Fruit fly (Drosophila melanogaster) whole organism, embryonic: Measurements from ENCODE around the gene Klp67A.
A peak's percentile ranks its signal among the peaks of the same experiment; 100 is the strongest.

Experiments
- ATbp ChIP-seq: fragments of 200-800 bp; sonication (Bioruptor generic); optimal IDR thresholded peaks from 2 replicates; lab custom pipeline; 2017; ENCODE audit warnings: missing biosample characterization, mild to moderate bottlenecking, missing genetic modification characterization, missing genetic modification reagents
- Abd-B ChIP-seq: fragments of 200-800 bp; sonication (Bioruptor generic); optimal IDR thresholded peaks from 2 replicates; lab custom pipeline; 2018; ENCODE audit warnings: missing biosample characterization, mild to moderate bottlenecking, missing genetic modification characterization, moderate library complexity
- Aef1 ChIP-seq: fragments of 200-800 bp; sonication (Bioruptor generic); IDR thresholded peaks from 3 replicates; pipeline ENCODE4 v1.3.6; 2022; ENCODE audit warnings: missing biosample characterization, missing genetic modification characterization
- Asciz ChIP-seq: fragments of 200-800 bp; sonication (Bioruptor generic); optimal IDR thresholded peaks from 2 replicates; lab custom pipeline; 2017; ENCODE audit warnings: missing biosample characterization, mild to moderate bottlenecking, missing genetic modification characterization, missing genetic modification reagents
- BtbVII ChIP-seq: fragments of 200-800 bp; sonication (Bioruptor generic); optimal IDR thresholded peaks from 3 replicates; lab custom pipeline; 2017; ENCODE audit warnings: missing biosample characterization, mild to moderate bottlenecking, missing genetic modification characterization
- CG10431 ChIP-seq: fragments of 200-800 bp; sonication (Bioruptor generic); optimal IDR thresholded peaks from 3 replicates; lab custom pipeline; 2018; ENCODE audit warnings: missing biosample characterization, mild to moderate bottlenecking, missing genetic modification characterization
- CG11456 ChIP-seq: fragments of 200-800 bp; sonication (Bioruptor generic); IDR thresholded peaks from 3 replicates; pipeline ENCODE4 v1.3.6; 2022; ENCODE audit warnings: missing biosample characterization, missing genetic modification characterization
- CG11504 ChIP-seq: fragments of 200-800 bp; sonication (Bioruptor generic); optimal IDR thresholded peaks from 3 replicates; lab custom pipeline; 2019; ENCODE audit warnings: missing biosample characterization, mild to moderate bottlenecking, missing genetic modification characterization, moderate library complexity
- CG12299 ChIP-seq: fragments of 200-800 bp; sonication (Bioruptor generic); optimal IDR thresholded peaks from 2 replicates; lab custom pipeline; 2018; ENCODE audit warnings: missing biosample characterization, mild to moderate bottlenecking, missing genetic modification characterization
- CG13624 ChIP-seq: fragments of 200-800 bp; sonication (Bioruptor generic); optimal IDR thresholded peaks from 2 replicates; lab custom pipeline; 2016; ENCODE audit warnings: missing biosample characterization, missing genetic modification characterization
- CG14965 ChIP-seq: fragments of 200-800 bp; sonication (Bioruptor generic); optimal IDR thresholded peaks from 2 replicates; lab custom pipeline; 2016; ENCODE audit warnings: missing biosample characterization, missing genetic modification characterization, borderline replicate concordance
- CG15269 ChIP-seq: fragments of 200-800 bp; sonication (Bioruptor generic); optimal IDR thresholded peaks from 2 replicates; lab custom pipeline; 2018; ENCODE audit warnings: missing biosample characterization, mild to moderate bottlenecking, missing genetic modification characterization, moderate library complexity
- CG2120 ChIP-seq: fragments of 200-800 bp; sonication (Bioruptor generic); optimal IDR thresholded peaks from 3 replicates; lab custom pipeline; 2016; ENCODE audit warnings: missing biosample characterization, missing genetic modification characterization
- CG32532 ChIP-seq: fragments of 200-800 bp; sonication (Bioruptor generic); IDR thresholded peaks from 2 replicates; pipeline ENCODE4 v1.3.6; 2022; ENCODE audit warnings: missing biosample characterization, missing genetic modification characterization
- CG3281 ChIP-seq: fragments of 200-800 bp; sonication (Bioruptor generic); optimal IDR thresholded peaks from 3 replicates; lab custom pipeline; 2017; ENCODE audit warnings: missing biosample characterization, mild to moderate bottlenecking, missing genetic modification characterization
- CG4424 ChIP-seq: fragments of 200-800 bp; sonication (Bioruptor generic); optimal IDR thresholded peaks from 3 replicates; lab custom pipeline; 2016; ENCODE audit warnings: missing biosample characterization, missing genetic modification characterization
- CG6765 ChIP-seq: fragments of 200-800 bp; sonication (Bioruptor generic); optimal IDR thresholded peaks from 3 replicates; lab custom pipeline; 2017; ENCODE audit warnings: missing biosample characterization, mild to moderate bottlenecking, missing genetic modification characterization
- CG7372 ChIP-seq: fragments of 200-800 bp; sonication (Bioruptor generic); IDR thresholded peaks from 2 replicates; pipeline ENCODE4 v1.3.6; 2022; ENCODE audit warnings: missing biosample characterization, missing genetic modification characterization
- CG9437 ChIP-seq: fragments of 200-800 bp; sonication (Bioruptor generic); optimal IDR thresholded peaks from 2 replicates; lab custom pipeline; 2018; ENCODE audit warnings: missing biosample characterization, mild to moderate bottlenecking, missing genetic modification characterization
- Dp ChIP-seq: fragments of 200-800 bp; sonication (Bioruptor generic); optimal IDR thresholded peaks from 2 replicates; lab custom pipeline; 2018; ENCODE audit warnings: missing biosample characterization, mild to moderate bottlenecking, missing genetic modification characterization, moderate library complexity
- E2f2 ChIP-seq: fragments of 200-800 bp; sonication (Bioruptor generic); IDR thresholded peaks from 2 replicates; pipeline ENCODE4 v1.3.6; 2022; ENCODE audit warnings: missing biosample characterization, missing genetic modification characterization
- Fer3 ChIP-seq: fragments of 200-800 bp; sonication (Bioruptor generic); optimal IDR thresholded peaks from 2 replicates; lab custom pipeline; 2018; ENCODE audit warnings: missing biosample characterization, mild to moderate bottlenecking, missing genetic modification characterization, moderate library complexity
- HHEX ChIP-seq: fragments of 200-800 bp; sonication (Bioruptor generic); optimal IDR thresholded peaks from 3 replicates; lab custom pipeline; 2017; ENCODE audit warnings: missing biosample characterization, mild to moderate bottlenecking, missing genetic modification characterization, missing genetic modification reagents
- Hr3 ChIP-seq: fragments of 200-800 bp; sonication (Bioruptor generic); optimal IDR thresholded peaks from 3 replicates; lab custom pipeline; 2016; ENCODE audit warnings: missing biosample characterization, missing genetic modification characterization
- MTF-1 ChIP-seq: fragments of 200-800 bp; sonication (Bioruptor generic); optimal IDR thresholded peaks from 2 replicates; lab custom pipeline; 2018; ENCODE audit warnings: missing biosample characterization, mild to moderate bottlenecking, missing genetic modification characterization, borderline replicate concordance
- Meics ChIP-seq: fragments of 200-800 bp; sonication (Bioruptor generic); optimal IDR thresholded peaks from 2 replicates; lab custom pipeline; 2017; ENCODE audit warnings: missing biosample characterization, mild to moderate bottlenecking, missing genetic modification characterization
- PHDP ChIP-seq: fragments of 200-800 bp; sonication (Bioruptor generic); optimal IDR thresholded peaks from 3 replicates; lab custom pipeline; 2018; ENCODE audit warnings: missing biosample characterization, mild to moderate bottlenecking, missing genetic modification characterization, moderate library complexity
- Rfx ChIP-seq: fragments of 200-800 bp; sonication (Bioruptor generic); IDR thresholded peaks from 2 replicates; pipeline ENCODE4 v1.3.6; 2022; ENCODE audit warnings: missing biosample characterization, missing genetic modification characterization
- Sox100B ChIP-seq: fragments of 200-800 bp; sonication (Bioruptor generic); optimal IDR thresholded peaks from 3 replicates; lab custom pipeline; 2018; ENCODE audit warnings: missing biosample characterization, mild to moderate bottlenecking, missing genetic modification characterization
- TFAM ChIP-seq: fragments of 200-800 bp; sonication (Bioruptor generic); optimal IDR thresholded peaks from 2 replicates; lab custom pipeline; 2017; ENCODE audit warnings: missing biosample characterization, missing genetic modification characterization, inconsistent platforms
- bowl ChIP-seq: fragments of 200-800 bp; sonication (Bioruptor generic); IDR thresholded peaks from 2 replicates; pipeline ENCODE4 v1.3.6; 2022; ENCODE audit warnings: missing biosample characterization, missing genetic modification characterization
- caup ChIP-seq: fragments of 200-800 bp; sonication (Bioruptor generic); optimal IDR thresholded peaks from 3 replicates; lab custom pipeline; 2017; ENCODE audit warnings: missing biosample characterization, mild to moderate bottlenecking, missing genetic modification characterization, moderate library complexity; ENCODE audit not compliant: severe bottlenecking
- chinmo ChIP-seq: fragments of 200-800 bp; sonication (Bioruptor generic); IDR thresholded peaks from 4 replicates; pipeline ENCODE4 v1.3.6; 2022; ENCODE audit warnings: missing biosample characterization, missing genetic modification characterization; ENCODE audit not compliant: partially characterized antibody
- ci ChIP-seq: fragments of 200-800 bp; sonication (Bioruptor generic); IDR thresholded peaks from 3 replicates; pipeline ENCODE4 v1.3.6; 2022; ENCODE audit warnings: missing biosample characterization, missing genetic modification characterization
- dmrt99B ChIP-seq: fragments of 200-800 bp; sonication (Bioruptor generic); optimal IDR thresholded peaks from 2 replicates; lab custom pipeline; 2018; ENCODE audit warnings: missing biosample characterization, mild to moderate bottlenecking, missing genetic modification characterization, moderate library complexity
- dpn ChIP-seq, 2 experiments: fragments of 200-800 bp; sonication (Bioruptor generic); optimal IDR thresholded peaks; 3 replicates each; lab custom pipeline; 2016; ENCODE audit warnings: missing biosample characterization in 2 of 2, missing genetic modification characterization in 2 of 2
- exex ChIP-seq: fragments of 200-800 bp; sonication (Bioruptor generic); optimal IDR thresholded peaks from 4 replicates; lab custom pipeline; 2018; ENCODE audit warnings: missing biosample characterization, mild to moderate bottlenecking, missing genetic modification characterization, moderate library complexity
- gem ChIP-seq: fragments of 200-800 bp; sonication (Bioruptor generic); optimal IDR thresholded peaks from 2 replicates; lab custom pipeline; 2019; ENCODE audit warnings: missing biosample characterization, mild to moderate bottlenecking, missing genetic modification characterization, moderate library complexity
- gsb ChIP-seq: fragments of 200-800 bp; sonication (Bioruptor generic); IDR thresholded peaks from 2 replicates; pipeline ENCODE4 v1.3.6; 2022; ENCODE audit warnings: missing biosample characterization, missing genetic modification characterization
- lola ChIP-seq, 3 experiments: fragments of >200 bp in 2 of 3; fragments of 200-800 bp in 1 of 3; sonication (Bioruptor generic) in 1 of 3; optimal IDR thresholded peaks; 2 replicates each; lab custom pipeline; 2017 to 2019; ENCODE audit warnings: missing biosample characterization in 3 of 3, missing genetic modification characterization in 3 of 3, mild to moderate bottlenecking in 1 of 3, moderate library complexity in 1 of 3
- mirr ChIP-seq: fragments of 200-800 bp; sonication (Bioruptor generic); optimal IDR thresholded peaks from 3 replicates; lab custom pipeline; 2018; ENCODE audit warnings: missing biosample characterization, mild to moderate bottlenecking, missing genetic modification characterization
- oc ChIP-seq: fragments of 200-800 bp; sonication (Bioruptor generic); optimal IDR thresholded peaks from 2 replicates; lab custom pipeline; 2018; ENCODE audit warnings: missing biosample characterization, mild to moderate bottlenecking, missing genetic modification characterization, moderate library complexity
- odd ChIP-seq: fragments of 200-800 bp; sonication (Bioruptor generic); optimal IDR thresholded peaks from 2 replicates; lab custom pipeline; 2017; ENCODE audit warnings: missing biosample characterization, mild to moderate bottlenecking, missing genetic modification characterization
- sisA ChIP-seq: fragments of 200-800 bp; sonication (Bioruptor generic); IDR thresholded peaks from 2 replicates; pipeline ENCODE4 v1.3.6; 2022; ENCODE audit warnings: missing biosample characterization, missing genetic modification characterization
- unpg ChIP-seq: fragments of 200-800 bp; sonication (Bioruptor generic); optimal IDR thresholded peaks from 3 replicates; lab custom pipeline; 2018; ENCODE audit warnings: missing biosample characterization, mild to moderate bottlenecking, missing genetic modification characterization, moderate library complexity
- vvl ChIP-seq: fragments of 200-800 bp; sonication (Bioruptor generic); IDR thresholded peaks from 2 replicates; pipeline ENCODE4 v1.3.6; 2022; ENCODE audit warnings: missing biosample characterization, missing genetic modification characterization
- wek ChIP-seq: fragments of 200-800 bp; sonication (Bioruptor generic); optimal IDR thresholded peaks from 3 replicates; lab custom pipeline; 2018; ENCODE audit warnings: missing biosample characterization, mild to moderate bottlenecking, missing genetic modification characterization, moderate library complexity
- zfh1 ChIP-seq: fragments of 200-800 bp; sonication (Bioruptor generic); IDR thresholded peaks from 3 replicates; pipeline ENCODE4 v1.3.6; 2022; ENCODE audit warnings: missing biosample characterization, missing genetic modification characterization

The Klp67A gene

dm6 chr3L:9333745-9334382, 33.0 kb downstream of the Klp67A start, which contains the start of gene PGRP-LA (continued):
- TF ChIP-seq Meics (peak; percentile 56), ATbp (GFP tag; lab: Kevin White, UChicago) (peak; percentile 15), sisA (peak; percentile 11; the same call in 1 of the 2 replicates), HHEX (GFP tag; lab: Kevin White, UChicago) (peak; percentile 9), oc (tag; lab: Kevin White, UChicago) (no peak), odd (GFP tag; lab: Kevin White, UChicago) (no peak), zfh1 (GFP tag; lab: Robert Waterston, UW) (peak; percentile 34; the same call in 1 of the 3 replicates), CG4424 (GFP tag; lab: Kevin White, UChicago) (peak; percentile 23), CG3281 (peak; percentile 36), unpg (GFP tag; lab: Kevin White, UChicago) (peak; percentile 46), vvl (GFP tag; lab: Robert Waterston, UW) (peak; percentile 35; the same call in 1 of the 2 replicates), CG13624 (GFP tag; lab: Kevin White, UChicago) (no peak), Rfx (GFP tag; lab: Robert Waterston, UW) (peak; percentile 84), Hr3 (GFP tag; lab: Kevin White, UChicago) (peak; percentile 4), caup (GFP tag; lab: Kevin White, UChicago) (peak; percentile 31), dpn (GFP tag; optimal IDR thresholded peaks at IDR 0.05; lab: Kevin White, UChicago) (peak in 1 of 2 experiments; percentile 36), dmrt99B (peak; percentile 25), mirr (GFP tag; lab: Kevin White, UChicago) (peak; percentile 11), exex (tag; lab: Kevin White, UChicago) (no peak), Asciz (GFP tag; lab: Kevin White, UChicago) (peak; percentile 29), Sox100B (GFP tag; lab: Kevin White, UChicago) (peak; percentile 20), CG7372 (GFP tag; lab: Robert Waterston, UW) (peak; percentile 98), ci (GFP tag; lab: Robert Waterston, UW) (peak; percentile 70; the same call in 2 of the 3 replicates), CG10431 (GFP tag; lab: Kevin White, UChicago) (peak; percentile 19), CG2120 (GFP tag; lab: Kevin White, UChicago) (peak; percentile 28), gsb (GFP tag; lab: Robert Waterston, UW) (peak; percentile 37; the same call in 1 of the 2 replicates), CG11456 (GFP tag; lab: Robert Waterston, UW) (peak; percentile 84), Fer3 (tag; lab: Kevin White, UChicago) (peak; percentile 29), CG11504 (tag; lab: Kevin White, UChicago) (peak; percentile 45), BtbVII (GFP tag; lab: Kevin White, UChicago) (peak; percentile 13), Dp (GFP tag; lab: Kevin White, UChicago) (peak; percentile 9), E2f2 (GFP tag; lab: Robert Waterston, UW) (peak; percentile 54), PHDP (tag; lab: Kevin White, UChicago) (peak; percentile 63), MTF-1 (GFP tag; lab: Kevin White, UChicago) (peak; percentile 19), chinmo (no peak), CG6765 (GFP tag; lab: Kevin White, UChicago) (peak; percentile 21), gem (peak; percentile 41), CG12299 (no peak), CG32532 (GFP tag; lab: Robert Waterston, UW) (peak; percentile 81), Abd-B (GFP tag; lab: Kevin White, UChicago) (no peak), wek (GFP tag; lab: Kevin White, UChicago) (no peak), bowl (GFP tag; lab: Robert Waterston, UW) (no peak), lola (GFP tag; optimal IDR thresholded peaks at IDR 0.05; lab: Kevin White, UChicago) (no peak), CG9437 (GFP tag; lab: Kevin White, UChicago) (peak; percentile 30), CG14965 (peak; percentile 80), CG15269 (tag; lab: Kevin White, UChicago) (peak; percentile 51), TFAM (GFP tag; lab: Kevin White, UChicago) (no peak), Aef1 (GFP tag; lab: Robert Waterston, UW) (peak; percentile 37; the same call in 1 of the 3 replicates)
